Fruit fly (Drosophila melanogaster): Measurements from ENCODE around the gene CG9988.

Gene CG9988

DNA sequence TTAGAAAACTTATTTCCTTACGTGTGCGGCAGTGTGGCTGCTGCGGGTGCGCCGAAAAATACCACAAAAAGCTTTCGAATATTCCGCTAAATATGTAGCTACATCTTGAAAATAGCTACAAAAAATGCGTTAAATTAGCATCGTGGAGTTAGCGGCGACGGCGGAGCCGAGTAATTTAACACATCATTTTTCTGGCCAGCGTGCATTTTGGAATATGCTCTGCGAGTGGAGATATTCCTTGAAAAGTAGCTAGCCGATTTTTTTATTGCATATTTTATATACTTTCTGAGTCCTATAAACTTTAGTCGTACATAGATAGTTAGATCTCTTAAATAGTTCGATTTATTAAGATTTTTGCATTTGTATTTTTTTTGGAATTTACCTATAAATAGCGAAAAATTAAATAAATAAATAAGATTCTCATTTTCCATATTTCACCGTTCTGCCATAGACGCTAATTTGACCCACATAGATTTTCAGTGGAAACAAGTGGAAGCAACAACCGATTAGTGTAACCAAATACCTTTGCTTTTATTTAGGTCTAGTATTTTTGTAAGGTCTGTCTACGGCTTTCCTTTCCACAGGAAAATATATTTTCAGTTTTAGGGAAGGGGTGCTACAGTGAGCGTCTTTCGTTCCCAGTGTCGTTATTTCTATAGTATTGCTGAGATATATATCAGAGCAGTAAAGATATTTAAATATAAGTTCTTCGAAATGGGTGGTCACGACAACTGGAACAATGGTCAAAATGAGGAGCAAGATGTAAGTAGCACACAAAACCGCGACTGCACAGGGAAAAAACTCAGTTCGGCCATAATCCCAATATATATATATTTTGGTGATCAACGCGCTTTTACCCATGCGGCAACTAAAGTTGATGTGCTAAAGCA is 36.7 kb upstream of the CG9988 start, which contains the start of the genes Noa36 and Hrb98DE (continued):
- TF ChIP-seq Dfd (GFP tag; optimal IDR thresholded peaks at IDR 0.05) (no peak), CG3163 (GFP tag; optimal IDR thresholded peaks at IDR 0.05) (no peak), nau (GFP tag; optimal IDR thresholded peaks at IDR 0.05) (no peak), tup (GFP tag; optimal IDR thresholded peaks at IDR 0.05) (no peak), Max (GFP tag; optimal IDR thresholded peaks at IDR 0.05) (peak; percentile 1), CG5180 (GFP tag; optimal IDR thresholded peaks at IDR 0.05) (no peak), D (optimal IDR thresholded peaks at IDR 0.05) (no peak), D (GFP tag; optimal IDR thresholded peaks at IDR 0.05) (no peak), Jarid2 (GFP tag; optimal IDR thresholded peaks at IDR 0.05) (peak; percentile 63), CG7928 (GFP tag; optimal IDR thresholded peaks at IDR 0.05) (no peak), esg (GFP tag; conservative IDR thresholded peaks at IDR 0.05) (peak; percentile 43), Dp (GFP tag; optimal IDR thresholded peaks at IDR 0.05) (no peak), crp (GFP tag; optimal IDR thresholded peaks at IDR 0.05) (no peak), CG6813 (GFP tag; optimal IDR thresholded peaks at IDR 0.05) (no peak), CG9817 (tag; optimal IDR thresholded peaks at IDR 0.05) (peak; percentile 56), CG4424 (GFP tag; optimal IDR thresholded peaks at IDR 0.05) (peak; percentile 44), CG10274 (GFP tag; optimal IDR thresholded peaks at IDR 0.05) (no peak), corto (GFP tag; optimal IDR thresholded peaks at IDR 0.05) (peak; percentile 15), Bteb2 (GFP tag; optimal IDR thresholded peaks at IDR 0.05) (no peak), Dip2 (GFP tag; IDR thresholded peaks at IDR 0.05) (no peak), stwl (tag; optimal IDR thresholded peaks at IDR 0.05) (peak; percentile 33), CG1024 (GFP tag; IDR thresholded peaks at IDR 0.05) (no peak), cas (GFP tag; IDR thresholded peaks at IDR 0.05) (no peak), insv (GFP tag; optimal IDR thresholded peaks at IDR 0.05) (no peak), CG2116 (GFP tag; optimal IDR thresholded peaks at IDR 0.05) (no peak), bigmax (GFP tag; optimal IDR thresholded peaks at IDR 0.05) (no peak), Oli (tag; optimal IDR thresholded peaks at IDR 0.05) (peak; percentile 14), Aef1 (GFP tag; IDR thresholded peaks at IDR 0.05) (peak; percentile 38; the same call in 1 of the 3 replicates), CG32767 (GFP tag; IDR thresholded peaks at IDR 0.05) (no peak), Xbp1 (GFP tag; optimal IDR thresholded peaks at IDR 0.05) (peak; percentile 51), Dek (tag; optimal IDR thresholded peaks at IDR 0.05) (peak; percentile 38), hbn (GFP tag; IDR thresholded peaks at IDR 0.05; ENCODE audit: partially characterized antibody) (no peak), sna (GFP tag; IDR thresholded peaks at IDR 0.05; ENCODE audit: partially characterized antibody) (no peak), toy (GFP tag; IDR thresholded peaks at IDR 0.05) (no peak), CG2120 (GFP tag; optimal IDR thresholded peaks at IDR 0.05) (peak; percentile 68), HHEX (GFP tag; optimal IDR thresholded peaks at IDR 0.05) (no peak), her (GFP tag; optimal IDR thresholded peaks at IDR 0.05) (no peak), br (optimal IDR thresholded peaks at IDR 0.05) (no peak), CG31441 (GFP tag; IDR thresholded peaks at IDR 0.05) (peak; percentile 39; the same call in 1 of the 2 replicates), BtbVII (GFP tag; optimal IDR thresholded peaks at IDR 0.05) (no peak), ATbp (GFP tag; optimal IDR thresholded peaks at IDR 0.05) (no peak), CG11504 (tag; optimal IDR thresholded peaks at IDR 0.05) (no peak), sens (GFP tag) (peak; percentile 24), ci (GFP tag; IDR thresholded peaks at IDR 0.05) (0 out of 3 replicates have a peak, but pooled peaks have one; percentile 22), HmgD (GFP tag; optimal IDR thresholded peaks at IDR 0.05) (no peak), knrl (GFP tag; IDR thresholded peaks at IDR 0.05; ENCODE audit: partially characterized antibody) (no peak), CG2889 (GFP tag; IDR thresholded peaks at IDR 0.05) (no peak), yki (optimal IDR thresholded peaks at IDR 0.05) (no peak), CG8765 (GFP tag; IDR thresholded peaks at IDR 0.05) (no peak)

All from whole organism, embryonic.